Worm (Caenorhabditis elegans) whole organism, L2 larva: ENCODE results near the gene K09G1.2.

Experiments used
- C34F6.9 ChIP-seq: fragments of 150-350 bp; optimal IDR thresholded peaks from 2 replicates; lab custom pipeline; 2014; ENCODE audit warnings: missing biosample characterization, missing genetic modification characterization
- F13H6.1 ChIP-seq: sonication (generic microtip); optimal IDR thresholded peaks from 2 replicates; lab custom pipeline; 2016; ENCODE audit warnings: missing genetic modification characterization, missing compliant biosample characterization
- R02D3.7 ChIP-seq: fragments of 150-350 bp; optimal IDR thresholded peaks from 2 replicates; lab custom pipeline; 2014; ENCODE audit warnings: missing biosample characterization, missing genetic modification characterization
- Y55F3AM.14 ChIP-seq: fragments of 200-800 bp; sonication (Bioruptor generic); optimal IDR thresholded peaks from 2 replicates; lab custom pipeline; 2018; ENCODE audit warnings: mild to moderate bottlenecking, missing genetic modification characterization, missing compliant biosample characterization
- ZK546.5 ChIP-seq: sonication (generic microtip); optimal IDR thresholded peaks from 2 replicates; lab custom pipeline; 2017; ENCODE audit warnings: missing biosample characterization, missing genetic modification characterization
- alr-1 ChIP-seq: fragments of 150-350 bp; optimal IDR thresholded peaks from 2 replicates; lab custom pipeline; 2014; ENCODE audit warnings: missing biosample characterization, missing genetic modification characterization
- aly-2 ChIP-seq: fragments of 150-350 bp; optimal IDR thresholded peaks from 2 replicates; lab custom pipeline; 2014; ENCODE audit warnings: missing biosample characterization, missing genetic modification characterization
- ama-1 ChIP-seq: fragments of 150-350 bp; optimal IDR thresholded peaks from 2 replicates; lab custom pipeline; 2018; ENCODE audit warnings: inconsistent platforms
- blmp-1 ChIP-seq: sonication (generic microtip); optimal IDR thresholded peaks from 2 replicates; lab custom pipeline; 2017; ENCODE audit warnings: missing genetic modification characterization, mild to moderate bottlenecking, missing compliant biosample characterization, antibody characterized with exemption, moderate library complexity; ENCODE audit not compliant: insufficient read depth
- ceh-16 ChIP-seq: fragments of 150-350 bp; optimal IDR thresholded peaks from 2 replicates; lab custom pipeline; 2014; ENCODE audit warnings: missing biosample characterization, missing genetic modification characterization
- ceh-82 ChIP-seq: fragments of 150-350 bp; optimal IDR thresholded peaks from 2 replicates; lab custom pipeline; 2014; ENCODE audit warnings: missing biosample characterization, missing genetic modification characterization
- crh-2 ChIP-seq: sonication (generic microtip); optimal IDR thresholded peaks from 2 replicates; lab custom pipeline; 2017; ENCODE audit warnings: missing biosample characterization, missing genetic modification characterization
- dmd-4 ChIP-seq: sonication (generic microtip); optimal IDR thresholded peaks from 2 replicates; lab custom pipeline; 2017; ENCODE audit warnings: missing biosample characterization, missing genetic modification characterization
- egl-27 ChIP-seq: sonication (generic microtip); optimal IDR thresholded peaks from 3 replicates; lab custom pipeline; 2017; ENCODE audit warnings: missing biosample characterization, missing genetic modification reagents, missing genetic modification characterization
- elt-1 ChIP-seq: fragments of 150-350 bp; optimal IDR thresholded peaks from 2 replicates; lab custom pipeline; 2014; ENCODE audit warnings: missing biosample characterization, missing genetic modification characterization
- elt-3 ChIP-seq: sonication (generic microtip); optimal IDR thresholded peaks from 2 replicates; lab custom pipeline; 2017; ENCODE audit warnings: missing biosample characterization, missing genetic modification characterization
- fos-1 ChIP-seq: fragments of 150-350 bp; optimal IDR thresholded peaks from 2 replicates; lab custom pipeline; 2014; ENCODE audit warnings: missing biosample characterization, missing genetic modification characterization
- gmeb-1 ChIP-seq: fragments of 150-350 bp; optimal IDR thresholded peaks from 2 replicates; lab custom pipeline; 2014; ENCODE audit warnings: missing biosample characterization, missing genetic modification characterization
- lin-11 ChIP-seq: fragments of 150-350 bp; sonication (generic microtip); optimal IDR thresholded peaks from 2 replicates; lab custom pipeline; 2014; ENCODE audit warnings: missing biosample characterization, missing genetic modification characterization, inconsistent platforms, mixed read lengths
- lin-13 ChIP-seq: fragments of 150-350 bp; optimal IDR thresholded peaks from 2 replicates; lab custom pipeline; 2014; ENCODE audit warnings: missing biosample characterization, missing genetic modification reagents, missing genetic modification characterization
- lin-39 ChIP-seq: fragments of 150-350 bp; optimal IDR thresholded peaks from 2 replicates; lab custom pipeline; 2014; ENCODE audit warnings: missing biosample characterization, missing genetic modification reagents, missing genetic modification characterization
- lsy-2 ChIP-seq, 2 experiments: fragments of 150-350 bp in 1 of 2; sonication (generic microtip) in 1 of 2; optimal IDR thresholded peaks; 2 replicates each; lab custom pipeline; 2014 to 2017; ENCODE audit warnings: missing biosample characterization in 2 of 2, missing genetic modification characterization in 2 of 2
- mab-5 ChIP-seq: fragments of 150-350 bp; optimal IDR thresholded peaks from 2 replicates; lab custom pipeline; 2014; ENCODE audit warnings: missing biosample characterization, missing genetic modification characterization
- mbf-1 ChIP-seq: sonication (generic microtip); optimal IDR thresholded peaks from 2 replicates; lab custom pipeline; 2017; ENCODE audit warnings: missing biosample characterization, missing genetic modification characterization
- mdl-1 ChIP-seq, 2 experiments: fragments of 150-350 bp in 1 of 2; sonication (generic microtip) in 1 of 2; optimal IDR thresholded peaks; 2 replicates each; lab custom pipeline; 2017; ENCODE audit warnings: missing biosample characterization in 2 of 2, missing genetic modification characterization in 2 of 2
- nhr-11 ChIP-seq: fragments of 150-350 bp; optimal IDR thresholded peaks from 2 replicates; lab custom pipeline; 2014; ENCODE audit warnings: missing biosample characterization, missing genetic modification characterization
- nhr-12 ChIP-seq: fragments of 150-350 bp; optimal IDR thresholded peaks from 2 replicates; lab custom pipeline; 2014; ENCODE audit warnings: missing biosample characterization, missing genetic modification characterization
- nhr-129 ChIP-seq: fragments of 150-350 bp; optimal IDR thresholded peaks from 2 replicates; lab custom pipeline; 2014; ENCODE audit warnings: missing biosample characterization, missing genetic modification characterization
- nhr-23 ChIP-seq: fragments of 150-350 bp; optimal IDR thresholded peaks from 2 replicates; lab custom pipeline; 2014; ENCODE audit warnings: missing biosample characterization, missing genetic modification reagents, missing genetic modification characterization
- nhr-237 ChIP-seq: fragments of 150-350 bp; optimal IDR thresholded peaks from 2 replicates; lab custom pipeline; 2014; ENCODE audit warnings: missing biosample characterization, missing genetic modification characterization
- nhr-25 ChIP-seq: fragments of 150-350 bp; sonication (generic microtip); optimal IDR thresholded peaks from 3 replicates; lab custom pipeline; 2014; ENCODE audit warnings: missing biosample characterization, missing genetic modification characterization
- nhr-6 ChIP-seq: fragments of 150-350 bp; optimal IDR thresholded peaks from 2 replicates; lab custom pipeline; 2014; ENCODE audit warnings: missing biosample characterization, missing genetic modification characterization
- nhr-77 ChIP-seq: fragments of 150-350 bp; optimal IDR thresholded peaks from 2 replicates; lab custom pipeline; 2014; ENCODE audit warnings: missing biosample characterization, missing genetic modification characterization
- sem-4 ChIP-seq: fragments of 150-350 bp; optimal IDR thresholded peaks from 2 replicates; lab custom pipeline; 2014; ENCODE audit warnings: missing biosample characterization, missing genetic modification reagents, missing genetic modification characterization
- skn-1 ChIP-seq: sonication (generic microtip); optimal IDR thresholded peaks from 2 replicates; lab custom pipeline; 2017; ENCODE audit warnings: missing biosample characterization, missing genetic modification characterization
- sma-9 ChIP-seq, 2 experiments: fragments of 150-350 bp in 1 of 2; sonication (generic microtip) in 1 of 2; optimal IDR thresholded peaks; 2 replicates each; lab custom pipeline; 2014 to 2016; ENCODE audit warnings: missing genetic modification characterization in 2 of 2, mild to moderate bottlenecking in 1 of 2, missing biosample characterization in 1 of 2, missing compliant biosample characterization in 1 of 2, missing genetic modification reagents in 1 of 2, moderate library complexity in 1 of 2
- unc-55 ChIP-seq: fragments of 150-350 bp; sonication (generic microtip); optimal IDR thresholded peaks from 3 replicates; lab custom pipeline; 2014; ENCODE audit warnings: missing biosample characterization, missing genetic modification reagents, missing genetic modification characterization
- unc-62 ChIP-seq: fragments of 150-350 bp; optimal IDR thresholded peaks from 2 replicates; lab custom pipeline; 2014; ENCODE audit warnings: missing biosample characterization, missing genetic modification reagents, missing genetic modification characterization
- zag-1 ChIP-seq: fragments of 150-350 bp; optimal IDR thresholded peaks from 2 replicates; lab custom pipeline; 2014; ENCODE audit warnings: missing biosample characterization, missing genetic modification characterization
- ztf-1 ChIP-seq: fragments of 200-800 bp; sonication (Bioruptor generic); conservative IDR thresholded peaks from 2 replicates; pipeline ENCODE4 v1.3.6; 2022; ENCODE audit warnings: missing genetic modification characterization, missing compliant biosample characterization
- ztf-11 ChIP-seq: sonication (generic microtip); optimal IDR thresholded peaks from 2 replicates; lab custom pipeline; 2017; ENCODE audit warnings: missing biosample characterization, missing genetic modification characterization
- ztf-4 ChIP-seq: fragments of 150-350 bp; optimal IDR thresholded peaks from 2 replicates; lab custom pipeline; 2014; ENCODE audit warnings: missing biosample characterization, missing genetic modification characterization

K09G1.2 gene

ce11 chrV:9549459-9549858 is 41.0 kb upstream of the K09G1.2 start, which contains the start of gene nstp-10:
nstp-10 (minus strand) TSS chrV:9549836.
- TF ChIP-seq mab-5 (no peak), nhr-129 (peak; percentile 55), C34F6.9 (tag; lab: Kevin White, UChicago) (peak; percentile 37), crh-2 (peak; percentile 19), lsy-2 (tag; optimal IDR thresholded peaks at IDR 0.05; lab: Kevin White, UChicago) (peak; percentile 3 to 78), skn-1 (tag; lab: Kevin White, UChicago) (no peak), gmeb-1 (peak; percentile 7), nhr-11 (tag; lab: Kevin White, UChicago) (no peak), fos-1 (tag; lab: Kevin White, UChicago) (peak; percentile 12), ceh-16 (tag; lab: Kevin White, UChicago) (no peak), ama-1 (lab: Kevin White, UChicago) (no peak), unc-55 (GFP tag; lab: Kevin White, UChicago) (peak; percentile 69), unc-62 (GFP tag; lab: Kevin White, UChicago) (no peak), lin-13 (GFP tag; lab: Kevin White, UChicago) (peak; percentile 36), nhr-6 (no peak)

- peak; percentile 40 for TF ChIP-seq unc-55 (GFP tag; lab: Kevin White, UChicago)
- peak in 1 of 2 experiments; percentile 3 for TF ChIP-seq lsy-2 (tag; optimal IDR thresholded peaks at IDR 0.05; lab: Kevin White, UChicago)
- peak; percentile 32 for TF ChIP-seq C34F6.9 (tag; lab: Kevin White, UChicago)
- no peak for TF ChIP-seq nhr-12 (tag; lab: Kevin White, UChicago)
- no peak for TF ChIP-seq nhr-6
- no peak for TF ChIP-seq ceh-16 (tag; lab: Kevin White, UChicago)
- TF ChIP-seq nhr-25 (tag; lab: Kevin White, UChicago): no peak
- no peak for TF ChIP-seq egl-27 (tag; lab: Kevin White, UChicago)
- no peak for TF ChIP-seq alr-1 (tag; lab: Kevin White, UChicago)
- no peak for TF ChIP-seq ceh-82 (tag; lab: Kevin White, UChicago)
- peak; percentile 29 for TF ChIP-seq sma-9 (GFP tag; optimal IDR thresholded peaks at IDR 0.05; lab: Kevin White, UChicago)
- TF ChIP-seq sma-9 (tag; optimal IDR thresholded peaks at IDR 0.05; lab: Kevin White, UChicago): no peak
- no peak for TF ChIP-seq nhr-77
These were observed 40.1 kb upstream of the K09G1.2 start, which contains the start of gene ehbp-1 for ce11 chrV:9550313-9550712. ehbp-1 (plus strand) TSS chrV:9550644.

ce11 chrV:9556668-9557067 is 33.7 kb upstream of the K09G1.2 start:
- TF ChIP-seq dmd-4 (no peak), nhr-11 (tag; lab: Kevin White, UChicago) (no peak), C34F6.9 (tag; lab: Kevin White, UChicago) (no peak), nhr-23 (tag; lab: Kevin White, UChicago) (no peak)

ce11 chrV:9561624-9562179 is 28.7 kb upstream of the K09G1.2 start, which contains the start of gene rgef-1:
rgef-1 (minus strand) TSS chrV:9561674.
- TF ChIP-seq ama-1 (lab: Kevin White, UChicago) (no peak), skn-1 (tag; lab: Kevin White, UChicago) (no peak), Y55F3AM.14 (GFP tag; lab: Kevin White, UChicago) (peak; percentile 53), F13H6.1 (tag; lab: Kevin White, UChicago) (peak; percentile 81), nhr-237 (no peak), zag-1 (tag; lab: Kevin White, UChicago) (peak; percentile 85), nhr-11 (tag; lab: Kevin White, UChicago) (no peak), aly-2 (tag; lab: Kevin White, UChicago) (no peak), lin-39 (tag; lab: Kevin White, UChicago) (no peak), ZK546.5 (tag; lab: Kevin White, UChicago) (no peak), ceh-82 (tag; lab: Kevin White, UChicago) (no peak), dmd-4 (no peak), elt-3 (tag; lab: Kevin White, UChicago) (no peak), lsy-2 (tag; optimal IDR thresholded peaks at IDR 0.05; lab: Kevin White, UChicago) (peak; percentile 33 to 66), blmp-1 (tag; lab: Kevin White, UChicago) (no peak), mab-5 (peak; percentile 59), mdl-1 (tag; optimal IDR thresholded peaks at IDR 0.05; lab: Kevin White, UChicago) (peak; percentile 47 to 78), mbf-1 (tag; lab: Kevin White, UChicago) (no peak), nhr-23 (tag; lab: Kevin White, UChicago) (no peak), ztf-4 (tag; lab: Kevin White, UChicago) (no peak), unc-55 (GFP tag; lab: Kevin White, UChicago) (peak; percentile 94), lin-11 (tag; lab: Kevin White, UChicago) (peak; percentile 59), nhr-77 (no peak), alr-1 (tag; lab: Kevin White, UChicago) (no peak), R02D3.7 (tag; lab: Kevin White, UChicago) (no peak), fos-1 (tag; lab: Kevin White, UChicago) (peak; percentile 17), nhr-12 (tag; lab: Kevin White, UChicago) (no peak), sma-9 (GFP tag; optimal IDR thresholded peaks at IDR 0.05; lab: Kevin White, UChicago) (peak; percentile 28), sma-9 (tag; optimal IDR thresholded peaks at IDR 0.05; lab: Kevin White, UChicago) (no peak), crh-2 (peak; percentile 76), nhr-25 (tag; lab: Kevin White, UChicago) (no peak), lin-13 (GFP tag; lab: Kevin White, UChicago) (peak; percentile 50), sem-4 (peak; percentile 32), nhr-129 (peak; percentile 56), ztf-1 (GFP tag; lab: Robert Waterston, UW) (no peak), ceh-16 (tag; lab: Kevin White, UChicago) (no peak), elt-1 (tag; lab: Kevin White, UChicago) (no peak), ztf-11 (tag; lab: Kevin White, UChicago) (no peak), unc-62 (GFP tag; lab: Kevin White, UChicago) (no peak)
